Worm (Caenorhabditis elegans): Measurements from ENCODE around the gene C06G3.8.

The C06G3.8 gene

DNA sequence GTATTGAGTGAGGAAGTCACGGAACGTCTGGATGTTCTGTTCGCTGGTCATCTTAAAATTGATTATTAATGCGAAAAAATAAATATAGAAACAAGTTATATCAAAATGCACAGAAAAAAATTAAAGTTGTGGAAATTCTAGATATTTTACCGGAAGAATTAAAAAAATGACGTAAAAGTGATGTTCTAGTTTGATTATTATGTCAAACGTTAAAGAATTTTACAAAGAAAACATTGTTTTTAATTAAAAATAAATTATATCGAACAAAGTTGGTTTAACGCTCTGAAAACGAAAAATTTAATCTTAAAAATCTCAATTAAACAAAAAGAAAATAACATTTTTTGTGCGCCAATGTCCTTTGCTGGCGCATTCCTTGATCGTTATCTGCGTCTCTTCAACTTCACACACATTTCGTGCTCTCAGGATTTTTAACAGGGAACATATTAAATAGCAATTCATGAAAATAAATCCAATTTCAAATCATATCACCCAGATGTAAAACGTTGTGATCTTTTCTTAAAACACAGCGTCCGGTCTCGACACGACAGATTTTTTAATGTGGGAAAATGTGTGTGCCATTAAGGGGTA is 12.3 kb upstream of the C06G3.8 start, which contains the start of gene tin-9.1 (continued):
- TF ChIP-seq unc-39 (tag; optimal IDR thresholded peaks at IDR 0.05) (no peak), lin-15B (tag; optimal IDR thresholded peaks at IDR 0.05) (no peak), nhr-48 (tag; optimal IDR thresholded peaks at IDR 0.05) (peak; percentile 28), aly-2 (tag; optimal IDR thresholded peaks at IDR 0.05) (no peak), ceh-44 (GFP tag; IDR thresholded peaks at IDR 0.05) (no peak), ceh-28 (tag; optimal IDR thresholded peaks at IDR 0.05) (no peak), gei-8 (GFP tag; optimal IDR thresholded peaks at IDR 0.05) (no peak), ZK337.2 (GFP tag; IDR thresholded peaks at IDR 0.05) (no peak), dmd-9 (GFP tag; IDR thresholded peaks at IDR 0.05) (no peak), ceh-62 (tag; optimal IDR thresholded peaks at IDR 0.05) (no peak), jun-1 (tag; optimal IDR thresholded peaks at IDR 0.05) (no peak), set-16 (GFP tag; IDR thresholded peaks at IDR 0.05) (no peak), lin-1 (GFP tag; IDR thresholded peaks at IDR 0.05) (no peak; the same call in 1 of the 2 replicates), ceh-32 (tag; optimal IDR thresholded peaks at IDR 0.05; ENCODE audit: poor library complexity) (no peak), dpl-1 (GFP tag; optimal IDR thresholded peaks at IDR 0.05) (peak; percentile 75), nhr-102 (tag; optimal IDR thresholded peaks at IDR 0.05) (peak; percentile 18), nhr-10 (tag; optimal IDR thresholded peaks at IDR 0.05) (no peak), sdz-12 (GFP tag; optimal IDR thresholded peaks at IDR 0.05) (no peak), lin-13 (GFP tag; optimal IDR thresholded peaks at IDR 0.05) (peak; percentile 48), daf-8 (GFP tag; IDR thresholded peaks at IDR 0.05) (no peak), mep-1 (tag; optimal IDR thresholded peaks at IDR 0.05) (peak; percentile 55), F37D6.2 (tag; optimal IDR thresholded peaks at IDR 0.05) (peak; percentile 21), daf-16 (GFP tag; optimal IDR thresholded peaks at IDR 0.05) (no peak), daf-16 (tag; optimal IDR thresholded peaks at IDR 0.05) (peak; percentile 53), mxl-3 (GFP tag; optimal IDR thresholded peaks at IDR 0.05) (no peak), fos-1 (tag; optimal IDR thresholded peaks at IDR 0.05) (no peak), ceh-82 (tag; optimal IDR thresholded peaks at IDR 0.05) (no peak), spr-3 (GFP tag; optimal IDR thresholded peaks at IDR 0.05) (no peak), F49E8.2 (tag; optimal IDR thresholded peaks at IDR 0.05; ENCODE audit: borderline replicate concordance) (no peak), dmd-8 (GFP tag; IDR thresholded peaks at IDR 0.05) (no peak), fkh-10 (GFP tag; optimal IDR thresholded peaks at IDR 0.05) (no peak), nhr-41 (GFP tag; IDR thresholded peaks at IDR 0.05) (no peak), nhr-25 (tag; optimal IDR thresholded peaks at IDR 0.05; ENCODE audit: borderline replicate concordance, insufficient read depth) (no peak), pha-4 (GFP tag; IDR thresholded peaks at IDR 0.05) (no peak), pha-4 (tag; optimal IDR thresholded peaks at IDR 0.05) (peak; percentile 7), ctbp-1 (GFP tag; IDR thresholded peaks at IDR 0.05) (no peak), F26F4.8 (GFP tag; conservative IDR thresholded peaks at IDR 0.05) (no peak), T20F7.1 (GFP tag; optimal IDR thresholded peaks at IDR 0.05) (peak; percentile 55), Y75B8A.6 (GFP tag; IDR thresholded peaks at IDR 0.05) (no peak), ces-1 (GFP tag; optimal IDR thresholded peaks at IDR 0.05) (no peak), arid-1 (GFP tag; conservative IDR thresholded peaks at IDR 0.05) (no peak), saeg-2 (GFP tag; IDR thresholded peaks at IDR 0.05) (no peak), zfp-3 (GFP tag; conservative IDR thresholded peaks at IDR 0.05) (no peak), F10B5.3 (tag; optimal IDR thresholded peaks at IDR 0.05) (no peak), vab-7 (GFP tag; IDR thresholded peaks at IDR 0.05) (no peak), zip-11 (GFP tag; IDR thresholded peaks at IDR 0.05) (no peak), lin-29 (GFP tag; IDR thresholded peaks at IDR 0.05) (no peak), ztf-11 (tag; optimal IDR thresholded peaks at IDR 0.05) (no peak), tra-1 (GFP tag; IDR thresholded peaks at IDR 0.05) (no peak), zag-1 (tag; optimal IDR thresholded peaks at IDR 0.05) (no peak), php-3 (GFP tag; IDR thresholded peaks at IDR 0.05) (no peak), egl-27 (tag; optimal IDR thresholded peaks at IDR 0.05) (no peak)
